Worm (Caenorhabditis elegans): ENCODE results near the gene srz-97.
"Not testable (repeated sequence)": the region's sequence is repeated elsewhere in the genome, so short reads cannot be mapped to it uniquely, and the experiment has no call there.

srz-97 gene

ce11 chrV:14481987-14482386 lies 13.9 kb upstream of the srz-97 start, which contains the start of gene R02D5.10:
Gene R02D5.10, plus strand, starts transcription at chrV:14482287.
- no peak for TF ChIP-seq T22C8.4 (GFP tag; IDR thresholded peaks at IDR 0.05)
- no peak for TF ChIP-seq med-1 (GFP tag; optimal IDR thresholded peaks at IDR 0.05; ENCODE audit: insufficient read depth)
- no peak for TF ChIP-seq cog-1 (tag; optimal IDR thresholded peaks at IDR 0.05)
- no peak for TF ChIP-seq tab-1 (GFP tag; IDR thresholded peaks at IDR 0.05)

- no peak for TF ChIP-seq ztf-29 (GFP tag; IDR thresholded peaks at IDR 0.05)
- no peak for TF ChIP-seq med-1 (GFP tag; optimal IDR thresholded peaks at IDR 0.05; ENCODE audit: insufficient read depth)
Observed at ce11 chrV:14481401-14481800, 13.4 kb upstream of the srz-97 start, which contains the start of gene R02D5.7. Gene R02D5.7, minus strand, starts transcription at chrV:14481501.

ce11 chrV:14480533-14480932 lies 12.5 kb upstream of the srz-97 start:
- TF ChIP-seq flt-1 (GFP tag; IDR thresholded peaks at IDR 0.05) (no peak), ztf-23 (GFP tag; IDR thresholded peaks at IDR 0.05) (no peak), ref-1 (GFP tag; conservative IDR thresholded peaks at IDR 0.05) (no peak), T22C8.4 (GFP tag; IDR thresholded peaks at IDR 0.05) (no peak), med-1 (GFP tag; optimal IDR thresholded peaks at IDR 0.05; ENCODE audit: insufficient read depth) (no peak), ztf-29 (GFP tag; IDR thresholded peaks at IDR 0.05) (no peak), cog-1 (tag; optimal IDR thresholded peaks at IDR 0.05) (no peak), klf-2 (GFP tag; conservative IDR thresholded peaks at IDR 0.05) (no peak), tab-1 (GFP tag; IDR thresholded peaks at IDR 0.05) (no peak)

ce11 chrV:14478979-14479378 lies 10.9 kb upstream of the srz-97 start, which contains the start of gene clec-55:
Gene clec-55, plus strand, starts transcription at chrV:14479279.
- TF ChIP-seq ztf-23 (GFP tag; IDR thresholded peaks at IDR 0.05) (no peak), flt-1 (GFP tag; IDR thresholded peaks at IDR 0.05) (no peak), klf-2 (GFP tag; conservative IDR thresholded peaks at IDR 0.05) (no peak), ztf-29 (GFP tag; IDR thresholded peaks at IDR 0.05) (no peak), T22C8.4 (GFP tag; IDR thresholded peaks at IDR 0.05) (no peak), ref-1 (GFP tag; conservative IDR thresholded peaks at IDR 0.05) (no peak), tab-1 (GFP tag; IDR thresholded peaks at IDR 0.05) (no peak), med-1 (GFP tag; optimal IDR thresholded peaks at IDR 0.05; ENCODE audit: insufficient read depth) (no peak), cog-1 (tag; optimal IDR thresholded peaks at IDR 0.05) (no peak)

ce11 chrV:14476680-14477079 lies 8.6 kb upstream of the srz-97 start, which contains the start of gene clec-54:
Gene clec-54, plus strand, starts transcription at chrV:14476903.
- no peak for TF ChIP-seq T22C8.4 (GFP tag; IDR thresholded peaks at IDR 0.05)
- no peak for TF ChIP-seq flt-1 (GFP tag; IDR thresholded peaks at IDR 0.05)
- no peak for TF ChIP-seq med-1 (GFP tag; optimal IDR thresholded peaks at IDR 0.05; ENCODE audit: insufficient read depth)
- no peak for TF ChIP-seq cog-1 (tag; optimal IDR thresholded peaks at IDR 0.05)
- no peak for TF ChIP-seq klf-2 (GFP tag; conservative IDR thresholded peaks at IDR 0.05)
- TF ChIP-seq ztf-29 (GFP tag; IDR thresholded peaks at IDR 0.05), result no peak
- no peak for TF ChIP-seq ztf-23 (GFP tag; IDR thresholded peaks at IDR 0.05)
- no peak for TF ChIP-seq tab-1 (GFP tag; IDR thresholded peaks at IDR 0.05)
- no peak for TF ChIP-seq ref-1 (GFP tag; conservative IDR thresholded peaks at IDR 0.05)

ce11 chrV:14474099-14474498 lies 6.1 kb upstream of the srz-97 start, which contains the start of gene clec-56:
Gene clec-56, plus strand, starts transcription at chrV:14474399.
- TF ChIP-seq flt-1 (GFP tag; IDR thresholded peaks at IDR 0.05) (no peak), med-1 (GFP tag; optimal IDR thresholded peaks at IDR 0.05; ENCODE audit: insufficient read depth) (no peak)

- TF ChIP-seq ztf-23 (GFP tag; IDR thresholded peaks at IDR 0.05) (no peak), tab-1 (GFP tag; IDR thresholded peaks at IDR 0.05) (no peak), ztf-29 (GFP tag; IDR thresholded peaks at IDR 0.05) (no peak), ref-1 (GFP tag; conservative IDR thresholded peaks at IDR 0.05) (no peak), klf-2 (GFP tag; conservative IDR thresholded peaks at IDR 0.05) (no peak), med-1 (GFP tag; optimal IDR thresholded peaks at IDR 0.05; ENCODE audit: insufficient read depth) (no peak), T22C8.4 (GFP tag; IDR thresholded peaks at IDR 0.05) (no peak), cog-1 (tag; optimal IDR thresholded peaks at IDR 0.05) (no peak), flt-1 (GFP tag; IDR thresholded peaks at IDR 0.05) (no peak)
Observed at ce11 chrV:14472229-14472628, 4.2 kb upstream of the srz-97 start, which contains the start of gene clec-227. Gene clec-227, plus strand, starts transcription at chrV:14472529.

ce11 chrV:14468931-14469330 lies 885 bp upstream of the srz-97 start, which contains the start of gene clec-57:
Gene clec-57, plus strand, starts transcription at chrV:14469231.
- TF ChIP-seq med-1 (GFP tag; optimal IDR thresholded peaks at IDR 0.05; ENCODE audit: insufficient read depth) (no peak), klf-2 (GFP tag; conservative IDR thresholded peaks at IDR 0.05) (no peak), ztf-23 (GFP tag; IDR thresholded peaks at IDR 0.05) (no peak), ref-1 (GFP tag; conservative IDR thresholded peaks at IDR 0.05) (no peak), cog-1 (tag; optimal IDR thresholded peaks at IDR 0.05) (no peak), tab-1 (GFP tag; IDR thresholded peaks at IDR 0.05) (no peak), flt-1 (GFP tag; IDR thresholded peaks at IDR 0.05) (no peak), ztf-29 (GFP tag; IDR thresholded peaks at IDR 0.05) (no peak), T22C8.4 (GFP tag; IDR thresholded peaks at IDR 0.05) (no peak)

ce11 chrV:14464368-14464767 lies 3.7 kb downstream of the srz-97 start, which contains the start of gene F08H9.4:
Gene F08H9.4, minus strand, starts transcription at chrV:14464428.
- TF ChIP-seq ztf-23 (GFP tag; IDR thresholded peaks at IDR 0.05) (no peak), T22C8.4 (GFP tag; IDR thresholded peaks at IDR 0.05) (no peak), tab-1 (GFP tag; IDR thresholded peaks at IDR 0.05) (no peak), flt-1 (GFP tag; IDR thresholded peaks at IDR 0.05) (no peak), ref-1 (GFP tag; conservative IDR thresholded peaks at IDR 0.05) (no peak), ztf-29 (GFP tag; IDR thresholded peaks at IDR 0.05) (no peak), med-1 (GFP tag; optimal IDR thresholded peaks at IDR 0.05; ENCODE audit: insufficient read depth) (no peak), klf-2 (GFP tag; conservative IDR thresholded peaks at IDR 0.05) (no peak), cog-1 (tag; optimal IDR thresholded peaks at IDR 0.05) (no peak)

- not testable (repeated sequence) for TF ChIP-seq med-1 (GFP tag; optimal IDR thresholded peaks at IDR 0.05; ENCODE audit: insufficient read depth); klf-2 (GFP tag; conservative IDR thresholded peaks at IDR 0.05); ztf-29 (GFP tag; IDR thresholded peaks at IDR 0.05)
Observed at ce11 chrV:14463087-14463486, 5.0 kb downstream of the srz-97 start, which contains the start of gene F08H9.3. Gene F08H9.3, minus strand, starts transcription at chrV:14463338.

Measured in whole organism, midembryonic.